Worm (Caenorhabditis elegans): Measurements from ENCODE around the gene str-169.

ce11 chrIV:4934103-4934502 lies 11.8 kb upstream of the str-169 start, which contains the start of gene str-153:
- TF ChIP-seq him-1 (tag; optimal IDR thresholded peaks at IDR 0.05) = no peak
- no peak for TF ChIP-seq W03F9.2 (tag; optimal IDR thresholded peaks at IDR 0.05)
- TF ChIP-seq dao-5 (tag; optimal IDR thresholded peaks at IDR 0.05) = no peak

All from whole organism, L4/young adult.